Worm (Caenorhabditis elegans) whole organism, young adult: Measurements from ENCODE around the gene F54D12.1.

Experiments
- B0261.1 ChIP-seq: sonication (generic microtip); optimal IDR thresholded peaks from 2 replicates; lab custom pipeline; 2016; ENCODE audit warnings: mild to moderate bottlenecking, missing genetic modification characterization, moderate library complexity, missing compliant biosample characterization
- F10E7.11 ChIP-seq: sonication (generic microtip); optimal IDR thresholded peaks from 2 replicates; lab custom pipeline; 2017; ENCODE audit warnings: mild to moderate bottlenecking, missing genetic modification characterization, moderate library complexity, missing compliant biosample characterization
- F22D6.2 ChIP-seq: sonication (generic microtip); optimal IDR thresholded peaks from 2 replicates; lab custom pipeline; 2016; ENCODE audit warnings: mild to moderate bottlenecking, missing genetic modification characterization, missing compliant biosample characterization
- F23B12.7 ChIP-seq: sonication (generic microtip); optimal IDR thresholded peaks from 2 replicates; lab custom pipeline; 2017; ENCODE audit warnings: missing genetic modification characterization, mild to moderate bottlenecking, missing compliant biosample characterization, antibody characterized with exemption, moderate library complexity; ENCODE audit not compliant: insufficient read depth
- F49E8.2 ChIP-seq: sonication (generic microtip); optimal IDR thresholded peaks from 3 replicates; lab custom pipeline; 2017; ENCODE audit warnings: missing genetic modification characterization, mild to moderate bottlenecking, missing compliant biosample characterization, antibody characterized with exemption, moderate library complexity; ENCODE audit not compliant: insufficient read depth
- F52B5.7 ChIP-seq: sonication (generic microtip); optimal IDR thresholded peaks from 2 replicates; lab custom pipeline; 2016; ENCODE audit warnings: mild to moderate bottlenecking, missing genetic modification characterization, missing compliant biosample characterization
- K12H6.12 ChIP-seq: fragments of 200-800 bp; sonication (Bioruptor generic); optimal IDR thresholded peaks from 2 replicates; lab custom pipeline; 2018; ENCODE audit warnings: mild to moderate bottlenecking, missing genetic modification characterization, missing compliant biosample characterization
- athp-1 ChIP-seq: sonication (generic microtip); optimal IDR thresholded peaks from 2 replicates; lab custom pipeline; 2017; ENCODE audit warnings: mild to moderate bottlenecking, missing genetic modification characterization, missing compliant biosample characterization
- ceh-100 ChIP-seq: fragments of 200-800 bp; sonication (Bioruptor generic); IDR thresholded peaks from 2 replicates; pipeline ENCODE4 v1.3.6; 2022; ENCODE audit warnings: missing genetic modification reagents, missing genetic modification characterization, missing compliant biosample characterization
- ceh-40 ChIP-seq: fragments of 200-800 bp; sonication (Bioruptor generic); IDR thresholded peaks from 2 replicates; pipeline ENCODE4 v1.3.6; 2022; ENCODE audit warnings: missing genetic modification characterization, missing compliant biosample characterization
- ceh-79 ChIP-seq: sonication (generic microtip); optimal IDR thresholded peaks from 2 replicates; lab custom pipeline; 2017; ENCODE audit warnings: mild to moderate bottlenecking, missing genetic modification characterization, missing compliant biosample characterization
- efl-1 ChIP-seq: fragments of 150-350 bp; optimal IDR thresholded peaks from 2 replicates; lab custom pipeline; 2014; ENCODE audit warnings: missing biosample characterization, missing genetic modification reagents, missing genetic modification characterization
- egl-44 ChIP-seq: fragments of 200-800 bp; sonication (Bioruptor generic); IDR thresholded peaks from 2 replicates; pipeline ENCODE4 v1.3.6; 2022; ENCODE audit warnings: missing genetic modification reagents, missing genetic modification characterization, missing compliant biosample characterization
- gei-17 ChIP-seq: fragments of 200-800 bp; sonication (Bioruptor generic); optimal IDR thresholded peaks from 2 replicates; lab custom pipeline; 2018; ENCODE audit warnings: mild to moderate bottlenecking, missing genetic modification characterization, missing compliant biosample characterization
- him-1 ChIP-seq: sonication (generic microtip); optimal IDR thresholded peaks from 2 replicates; lab custom pipeline; 2016; ENCODE audit warnings: missing genotype, missing genetic modification reagents, missing genetic modification characterization, missing compliant biosample characterization
- lag-1 ChIP-seq: fragments of 200-800 bp; sonication (Bioruptor generic); IDR thresholded peaks from 2 replicates; pipeline ENCODE4 v1.3.6; 2022; ENCODE audit warnings: missing genetic modification reagents, missing genetic modification characterization, missing compliant biosample characterization
- lin-35 ChIP-seq, 3 experiments: fragments of 150-350 bp in 2 of 3; sonication (generic microtip) in 1 of 3; optimal IDR thresholded peaks; 2 replicates each; lab custom pipeline; 2014 to 2018; ENCODE audit warnings: missing biosample characterization in 3 of 3, missing genetic modification characterization in 3 of 3, missing genetic modification reagents in 3 of 3
- lin-40 ChIP-seq: sonication (generic microtip); optimal IDR thresholded peaks from 2 replicates; lab custom pipeline; 2016; ENCODE audit warnings: missing genetic modification characterization, mild to moderate bottlenecking, missing compliant biosample characterization, missing genotype, missing genetic modification reagents
- lin-54 ChIP-seq: fragments of 200-800 bp; sonication (Bioruptor generic); optimal IDR thresholded peaks from 2 replicates; lab custom pipeline; 2018; ENCODE audit warnings: mild to moderate bottlenecking, missing genetic modification characterization, missing compliant biosample characterization
- lsl-1 ChIP-seq: fragments of 200-800 bp; sonication (Bioruptor generic); optimal IDR thresholded peaks from 2 replicates; lab custom pipeline; 2018; ENCODE audit warnings: mild to moderate bottlenecking, missing genetic modification characterization, moderate library complexity, missing compliant biosample characterization
- madf-10 ChIP-seq: sonication (generic microtip); optimal IDR thresholded peaks from 2 replicates; lab custom pipeline; 2016; ENCODE audit warnings: mild to moderate bottlenecking, missing genetic modification characterization, missing compliant biosample characterization
- madf-6 ChIP-seq: fragments of 200-800 bp; sonication (Bioruptor generic); IDR thresholded peaks from 2 replicates; pipeline ENCODE4 v1.3.6; 2022; ENCODE audit warnings: missing genetic modification reagents, missing genetic modification characterization, missing compliant biosample characterization
- mcd-1 ChIP-seq: fragments of 200-800 bp; sonication (Bioruptor generic); IDR thresholded peaks from 2 replicates; pipeline ENCODE4 v1.3.6; 2022; ENCODE audit warnings: missing genetic modification reagents, missing genetic modification characterization, missing compliant biosample characterization
- mes-4 ChIP-seq: sonication (generic microtip); optimal IDR thresholded peaks from 2 replicates; lab custom pipeline; 2016; ENCODE audit warnings: missing genotype, missing genetic modification characterization, missing compliant biosample characterization
- mxl-1 ChIP-seq: sonication (generic microtip); optimal IDR thresholded peaks from 2 replicates; lab custom pipeline; 2016; ENCODE audit warnings: missing genetic modification characterization, missing compliant biosample characterization
- nhr-179 ChIP-seq: sonication (generic microtip); optimal IDR thresholded peaks from 2 replicates; lab custom pipeline; 2016; ENCODE audit warnings: mild to moderate bottlenecking, missing genetic modification characterization, missing compliant biosample characterization
- pbrm-1 ChIP-seq: fragments of 200-800 bp; sonication (Bioruptor generic); IDR thresholded peaks from 2 replicates; pipeline ENCODE4 v1.3.6; 2022; ENCODE audit warnings: missing genetic modification reagents, missing genetic modification characterization, missing compliant biosample characterization
- rpc-1 ChIP-seq, 2 experiments: fragments of 150-350 bp in 1 of 2; sonication (generic microtip) in 1 of 2; optimal IDR thresholded peaks; 2 replicates each; lab custom pipeline; 2014 to 2018; ENCODE audit warnings: missing biosample characterization in 1 of 2, missing genetic modification characterization in 1 of 2, missing genetic modification reagents in 1 of 2, missing genotype in 1 of 2
- sea-2 ChIP-seq: fragments of 200-800 bp; sonication (Bioruptor generic); IDR thresholded peaks from 2 replicates; pipeline ENCODE4 v1.3.6; 2022; ENCODE audit warnings: missing genetic modification characterization, missing compliant biosample characterization
- snpc-1.1 ChIP-seq: sonication (generic microtip); optimal IDR thresholded peaks from 2 replicates; lab custom pipeline; 2017; ENCODE audit warnings: missing genetic modification characterization, mild to moderate bottlenecking, missing compliant biosample characterization, antibody characterized with exemption, moderate library complexity, missing genotype, missing genetic modification reagents; ENCODE audit not compliant: insufficient read depth
- tbp1 ChIP-seq: fragments of 200-800 bp; sonication (Bioruptor generic); optimal IDR thresholded peaks from 2 replicates; lab custom pipeline; 2018; ENCODE audit warnings: mild to moderate bottlenecking, missing genetic modification characterization, missing compliant biosample characterization
- unc-62 ChIP-seq: fragments of 150-350 bp; optimal IDR thresholded peaks from 2 replicates; lab custom pipeline; 2014; ENCODE audit warnings: missing biosample characterization, missing genetic modification reagents, missing genetic modification characterization
- zfh-2 ChIP-seq: fragments of 200-800 bp; sonication (Bioruptor generic); conservative IDR thresholded peaks from 2 replicates; pipeline ENCODE4 v1.3.6; 2022; ENCODE audit warnings: missing genetic modification reagents, missing genetic modification characterization, missing compliant biosample characterization
- ztf-3 ChIP-seq: fragments of 200-800 bp; sonication (Bioruptor generic); optimal IDR thresholded peaks from 2 replicates; lab custom pipeline; 2018; ENCODE audit warnings: mild to moderate bottlenecking, missing genetic modification characterization, missing compliant biosample characterization

F54D12.1 gene

ce11 chrII:1365985-1366384 is 34.2 kb upstream of the F54D12.1 start:
- TF ChIP-seq rpc-1 (optimal IDR thresholded peaks at IDR 0.05; lab: Kevin White, UChicago) = peak; percentile 19
- TF ChIP-seq rpc-1 (tag; optimal IDR thresholded peaks at IDR 0.05; lab: Kevin White, UChicago) = peak; percentile 61
- TF ChIP-seq mes-4 (tag; lab: Kevin White, UChicago) = no peak
- peak; percentile 29 for TF ChIP-seq B0261.1 (tag; lab: Kevin White, UChicago)
- peak; percentile 69 for TF ChIP-seq tbp1 (GFP tag; lab: Kevin White, UChicago)
- TF ChIP-seq F52B5.7 (tag; lab: Kevin White, UChicago) = no peak
- TF ChIP-seq sea-2 (GFP tag; lab: Robert Waterston, UW) = no peak
- TF ChIP-seq, all 124 proteins: peak for 3

ce11 chrII:1368756-1369155 is 31.4 kb upstream of the F54D12.1 start:
- no peak for TF ChIP-seq ztf-3
- TF ChIP-seq rpc-1 (optimal IDR thresholded peaks at IDR 0.05; lab: Kevin White, UChicago) = no peak
- peak; percentile 4 for TF ChIP-seq rpc-1 (tag; optimal IDR thresholded peaks at IDR 0.05; lab: Kevin White, UChicago)
- TF ChIP-seq, all 124 proteins: peak for 1

ce11 chrII:1369322-1369721 is 30.9 kb upstream of the F54D12.1 start:
- TF ChIP-seq mcd-1 (GFP tag; lab: Robert Waterston, UW) (peak; percentile 83), lin-54 (peak; percentile 57), lsl-1 (peak; percentile 46), ceh-40 (GFP tag; lab: Robert Waterston, UW) (no peak), lin-40 (no peak), mxl-1 (no peak), ceh-100 (no peak), F49E8.2 (peak; percentile 26), efl-1 (GFP tag; lab: Kevin White, UChicago) (peak; percentile 33)

ce11 chrII:1371533-1371932 is 28.7 kb upstream of the F54D12.1 start:
- TF ChIP-seq zfh-2 (peak; percentile 70), him-1 (tag; lab: Kevin White, UChicago) (no peak)
- TF ChIP-seq, all 124 proteins: peak for 1

ce11 chrII:1372138-1372537 is 28.1 kb upstream of the F54D12.1 start:
- TF ChIP-seq ztf-3 (no peak), madf-10 (tag; lab: Kevin White, UChicago) (no peak), K12H6.12 (no peak), F22D6.2 (tag; lab: Kevin White, UChicago) (no peak), gei-17 (GFP tag; lab: Kevin White, UChicago) (no peak), pbrm-1 (GFP tag; lab: Robert Waterston, UW) (no peak), F23B12.7 (tag; lab: Kevin White, UChicago) (no peak), athp-1 (tag; lab: Kevin White, UChicago) (no peak), lin-35 (GFP tag; optimal IDR thresholded peaks at IDR 0.05; lab: Kevin White, UChicago) (no peak), lag-1 (GFP tag; lab: Robert Waterston, UW) (no peak), nhr-179 (tag; lab: Kevin White, UChicago) (no peak), madf-6 (GFP tag; lab: Robert Waterston, UW) (no peak), ceh-79 (tag; lab: Kevin White, UChicago) (no peak), unc-62 (GFP tag; lab: Kevin White, UChicago) (no peak), egl-44 (no peak), snpc-1.1 (tag; lab: Kevin White, UChicago) (no peak), F10E7.11 (tag; lab: Kevin White, UChicago) (no peak)
